Worm (Caenorhabditis elegans) whole organism, young adult: ENCODE measurements around the gene tpi-1.

Experiments used
- F52B5.7 ChIP-seq: sonication (generic microtip); optimal IDR thresholded peaks from 2 replicates; lab custom pipeline; 2016; ENCODE audit warnings: mild to moderate bottlenecking, missing genetic modification characterization, missing compliant biosample characterization
- F55B11.4 ChIP-seq: sonication (generic microtip); optimal IDR thresholded peaks from 2 replicates; lab custom pipeline; 2016; ENCODE audit warnings: missing compliant biosample characterization, missing genetic modification characterization, borderline replicate concordance; ENCODE audit not compliant: insufficient read depth
- F57C9.4 ChIP-seq: sonication (generic microtip); optimal IDR thresholded peaks from 2 replicates; lab custom pipeline; 2017; ENCODE audit warnings: mild to moderate bottlenecking, missing genetic modification characterization, missing compliant biosample characterization
- Y53G8AR.9 ChIP-seq: fragments of 200-800 bp; sonication (Bioruptor generic); conservative IDR thresholded peaks from 2 replicates; pipeline ENCODE4 v1.3.6; 2022; ENCODE audit warnings: missing genetic modification reagents, missing genetic modification characterization, missing compliant biosample characterization
- ccch-3 ChIP-seq: fragments of 200-800 bp; sonication (Bioruptor generic); optimal IDR thresholded peaks from 2 replicates; lab custom pipeline; 2018; ENCODE audit warnings: mild to moderate bottlenecking, missing genetic modification characterization, missing compliant biosample characterization
- dpl-1 ChIP-seq: fragments of 150-350 bp; optimal IDR thresholded peaks from 2 replicates; lab custom pipeline; 2014; ENCODE audit warnings: missing biosample characterization, missing genetic modification reagents, missing genetic modification characterization
- ets-4 ChIP-seq: fragments of 200-800 bp; sonication (Bioruptor generic); optimal IDR thresholded peaks from 2 replicates; lab custom pipeline; 2018; ENCODE audit warnings: mild to moderate bottlenecking, missing genetic modification characterization, missing compliant biosample characterization
- hmg-1.2 ChIP-seq: fragments of 200-800 bp; sonication (Bioruptor generic); IDR thresholded peaks from 2 replicates; pipeline ENCODE4 v1.3.6; 2022; ENCODE audit warnings: missing genetic modification reagents, missing genetic modification characterization, missing compliant biosample characterization
- hsf-1 ChIP-seq: fragments of 200-800 bp; sonication (Bioruptor generic); IDR thresholded peaks from 2 replicates; pipeline ENCODE4 v1.3.6; 2022; ENCODE audit warnings: missing genetic modification reagents, missing genetic modification characterization, missing compliant biosample characterization
- lin-35 ChIP-seq, 3 experiments: fragments of 150-350 bp in 2 of 3; sonication (generic microtip) in 1 of 3; optimal IDR thresholded peaks; 2 replicates each; lab custom pipeline; 2014 to 2018; ENCODE audit warnings: missing biosample characterization in 3 of 3, missing genetic modification characterization in 3 of 3, missing genetic modification reagents in 3 of 3
- mxl-1 ChIP-seq: sonication (generic microtip); optimal IDR thresholded peaks from 2 replicates; lab custom pipeline; 2016; ENCODE audit warnings: missing genetic modification characterization, missing compliant biosample characterization
- unc-62 ChIP-seq: fragments of 150-350 bp; optimal IDR thresholded peaks from 2 replicates; lab custom pipeline; 2014; ENCODE audit warnings: missing biosample characterization, missing genetic modification reagents, missing genetic modification characterization

- TF ChIP-seq Y53G8AR.9 (GFP tag; lab: Robert Waterston, UW) = 0 out of 2 replicates have a peak, but pooled peaks have one; percentile 8
- 0 out of 2 replicates have a peak, but pooled peaks have one; percentile 15 for TF ChIP-seq hsf-1 (GFP tag; lab: Robert Waterston, UW)
- TF ChIP-seq hmg-1.2 (GFP tag; lab: Robert Waterston, UW) = no peak
- no peak for TF ChIP-seq ccch-3 (GFP tag; lab: Kevin White, UChicago)
- TF ChIP-seq F52B5.7 = no peak
- no peak for TF ChIP-seq lin-35 (GFP tag; optimal IDR thresholded peaks at IDR 0.05; lab: Kevin White, UChicago)
- no peak for TF ChIP-seq ets-4
- no peak for TF ChIP-seq dpl-1 (GFP tag; lab: Kevin White, UChicago)
- no peak for TF ChIP-seq mxl-1 (tag; lab: Kevin White, UChicago)
- TF ChIP-seq F55B11.4 (tag; lab: Kevin White, UChicago) = no peak
- no peak for TF ChIP-seq unc-62 (GFP tag; lab: Kevin White, UChicago)
- no peak for TF ChIP-seq F57C9.4
These were observed 15.6 kb upstream of the tpi-1 start for ce11 chrII:12054558-12054957.
